Fruit fly (Drosophila melanogaster) whole organism, larva: ENCODE measurements around the gene CG4820.

Experiments
- noc ChIP-seq: fragments of 200-800 bp; sonication (Bioruptor generic); optimal IDR thresholded peaks from 3 replicates; lab custom pipeline; 2019; ENCODE audit warnings: missing biosample characterization, mild to moderate bottlenecking, missing genetic modification characterization, moderate library complexity

Gene CG4820

DNA sequence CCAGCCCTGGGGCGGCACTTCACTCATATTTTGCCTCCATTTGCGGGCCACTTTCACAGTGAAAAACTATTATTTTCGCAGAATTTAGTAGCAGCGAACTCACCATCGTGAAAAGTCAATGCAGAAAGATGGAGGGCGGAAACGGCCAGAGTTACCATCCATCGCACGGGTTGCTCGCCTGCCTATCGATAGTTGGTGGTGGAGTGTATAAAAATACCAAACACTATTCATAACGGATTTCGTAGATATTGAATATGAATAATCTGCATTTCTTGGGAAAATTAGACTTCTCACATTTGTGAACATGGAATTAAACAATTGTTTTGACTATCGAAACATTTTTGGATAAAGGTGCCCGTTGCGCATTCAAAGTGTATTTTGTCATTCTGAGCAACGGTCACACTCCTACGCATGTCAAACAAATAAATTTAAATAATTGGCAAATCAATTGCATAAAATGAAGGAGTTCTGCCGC lies at the start of gene CG4820, which contains the start of gene RpS25:
CG4820 (plus strand) TSS at position 380 of the 475 bp plus-strand sequence.
RpS25 (minus strand) TSS at position 132 of the 475 bp plus-strand sequence.
- TF ChIP-seq noc (tag; lab: Kevin White, UChicago): peak; percentile 69

DNA sequence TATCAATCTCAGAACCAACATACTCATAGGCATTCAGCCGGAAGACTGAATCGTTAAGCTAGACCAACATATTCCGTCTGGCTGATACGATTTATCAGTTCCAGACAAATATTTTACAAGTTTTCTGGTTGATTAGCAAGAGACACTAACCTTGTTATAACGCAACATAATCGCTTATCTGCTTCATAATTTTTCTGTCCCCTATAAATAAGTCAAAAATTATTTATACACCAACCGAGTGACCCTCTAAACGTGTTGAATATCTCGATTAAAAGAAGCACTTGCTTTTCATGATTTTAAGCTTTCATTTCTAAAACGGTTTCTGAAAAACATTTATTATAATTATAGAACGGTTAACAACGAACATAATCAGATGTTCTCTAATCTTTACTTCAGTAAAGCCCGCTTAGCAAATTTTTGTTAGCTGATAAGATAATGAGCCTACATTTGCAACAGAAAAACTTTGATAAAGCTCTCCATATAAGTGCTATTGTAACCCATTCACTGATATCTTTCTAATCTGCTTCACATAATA lies 48.3 kb upstream of the CG4820 start, which contains the start of gene Ugt35E2:
Ugt35E2 (minus strand) TSS at position 51 of the 535 bp plus-strand sequence.
- TF ChIP-seq noc (tag; lab: Kevin White, UChicago): no peak

DNA sequence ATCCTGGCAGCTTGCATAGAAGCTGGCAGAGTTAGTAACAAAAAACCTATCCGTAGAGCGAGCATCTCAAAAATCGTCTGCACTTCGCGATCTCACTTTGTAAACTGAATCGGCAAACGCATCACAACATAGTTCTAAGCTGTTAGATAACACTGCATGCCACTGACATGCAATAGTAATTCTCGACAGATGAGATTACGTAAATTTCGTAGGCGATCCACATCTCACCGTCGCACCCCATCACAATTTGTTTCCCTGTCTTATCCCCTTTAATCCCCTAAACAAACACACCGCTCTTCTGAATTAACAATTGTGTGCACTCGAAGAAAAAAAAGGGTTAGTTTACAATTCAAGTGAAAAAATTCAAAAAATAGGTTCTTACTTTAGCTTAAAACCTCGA lies 46.2 kb upstream of the CG4820 start, which contains the start of gene Ugt35B1:
Ugt35B1 (minus strand) TSS at position 101 of the 400 bp plus-strand sequence.
- TF ChIP-seq noc (tag; lab: Kevin White, UChicago): no peak

DNA sequence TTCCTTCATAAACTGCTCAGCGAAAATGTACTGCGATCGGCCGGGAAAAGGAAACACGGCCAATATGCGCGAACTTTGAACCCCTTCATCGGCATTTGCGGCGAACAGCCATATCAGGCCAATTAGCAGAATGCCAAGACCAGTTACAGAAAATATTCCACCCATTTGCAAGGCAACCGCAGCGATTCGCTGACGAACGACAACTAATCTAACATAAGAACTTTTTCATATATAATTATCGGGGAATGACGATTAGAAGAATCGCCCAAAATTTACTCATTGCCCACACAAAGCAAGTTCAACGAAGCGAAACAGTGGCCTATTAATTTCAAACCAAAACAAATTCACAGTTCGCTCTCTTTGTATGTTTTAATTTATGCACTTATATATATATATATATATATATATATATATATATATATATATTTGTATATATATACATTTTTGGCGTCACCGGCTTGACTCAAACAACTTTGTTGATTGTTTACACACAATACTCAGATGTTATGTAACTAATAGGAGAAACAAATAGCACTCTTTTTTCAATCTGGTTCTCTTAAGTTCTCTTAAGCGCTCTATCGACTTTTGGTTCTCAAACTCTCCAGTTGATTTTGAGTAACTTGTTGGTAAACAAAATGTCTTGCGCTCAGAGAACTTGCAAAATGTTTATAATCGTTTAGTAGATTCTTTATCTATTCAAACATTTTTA lies 43.7 kb upstream of the CG4820 start, which contains the start of gene Ugt35A1:
Ugt35A1 (minus strand) TSS at position 205 of the 709 bp plus-strand sequence.
- no peak for TF ChIP-seq noc (tag; lab: Kevin White, UChicago)

DNA sequence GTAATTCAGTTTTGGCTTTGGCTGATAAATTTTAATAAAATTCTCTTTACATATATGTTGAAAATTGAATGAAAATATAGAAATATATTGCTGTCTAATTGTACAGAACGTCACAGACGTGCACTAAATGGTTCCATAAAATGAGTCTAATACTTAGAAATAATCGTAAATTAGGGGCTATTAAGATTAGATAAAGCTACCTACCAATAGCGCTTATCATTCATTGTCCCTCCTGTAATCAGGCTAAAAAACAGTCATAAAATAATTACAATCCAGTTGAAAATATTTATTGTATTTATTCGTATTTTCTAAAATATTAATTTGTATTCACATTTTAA lies 43.2 kb upstream of the CG4820 start:
- peak; percentile 37 for TF ChIP-seq noc (tag; lab: Kevin White, UChicago)

DNA sequence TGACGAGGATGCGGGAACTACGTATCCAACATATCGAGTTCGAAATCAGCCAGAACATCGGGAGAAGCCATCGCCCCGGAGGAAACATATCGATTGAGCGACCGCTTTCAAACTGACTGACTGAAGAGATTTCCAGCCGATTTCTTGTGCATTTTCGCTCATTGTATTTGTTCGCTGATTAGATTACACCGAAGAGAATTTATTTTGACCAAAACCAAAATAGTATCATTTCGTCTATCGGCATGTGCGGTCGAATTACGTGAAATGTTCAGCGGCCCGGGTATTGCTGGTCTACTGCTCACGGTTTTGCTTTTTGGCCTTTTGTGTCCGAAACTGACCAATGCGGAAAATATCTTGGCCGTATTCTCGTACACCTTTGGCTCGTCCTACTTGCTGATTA lies 41.0 kb upstream of the CG4820 start, which contains the start of the genes Ugt304A1 and Ugt303A1:
Ugt304A1 (minus strand) TSS at position 101 of the 400 bp plus-strand sequence.
Ugt303A1 (plus strand) TSS at position 222 of the 400 bp plus-strand sequence.
- no peak for TF ChIP-seq noc (tag; lab: Kevin White, UChicago)

DNA sequence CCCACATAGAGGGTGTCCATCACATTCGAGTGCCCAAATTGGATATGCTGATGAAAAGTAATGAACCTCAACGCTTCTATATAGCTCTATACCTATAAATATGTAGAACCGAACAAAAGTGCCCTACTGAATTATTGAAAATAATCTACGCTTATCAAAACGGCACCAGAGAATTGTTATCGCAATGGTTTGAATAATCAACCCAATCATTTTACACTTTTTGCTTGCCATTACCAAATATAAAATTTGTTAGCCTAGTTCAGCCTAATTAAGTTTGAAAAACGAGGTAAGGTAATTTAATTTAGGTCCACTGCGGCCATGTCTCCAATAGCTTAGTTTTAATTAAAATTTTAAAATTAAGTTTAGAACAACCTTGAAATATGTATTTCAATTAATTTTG lies 40.6 kb upstream of the CG4820 start:
- TF ChIP-seq noc (tag; lab: Kevin White, UChicago): no peak

DNA sequence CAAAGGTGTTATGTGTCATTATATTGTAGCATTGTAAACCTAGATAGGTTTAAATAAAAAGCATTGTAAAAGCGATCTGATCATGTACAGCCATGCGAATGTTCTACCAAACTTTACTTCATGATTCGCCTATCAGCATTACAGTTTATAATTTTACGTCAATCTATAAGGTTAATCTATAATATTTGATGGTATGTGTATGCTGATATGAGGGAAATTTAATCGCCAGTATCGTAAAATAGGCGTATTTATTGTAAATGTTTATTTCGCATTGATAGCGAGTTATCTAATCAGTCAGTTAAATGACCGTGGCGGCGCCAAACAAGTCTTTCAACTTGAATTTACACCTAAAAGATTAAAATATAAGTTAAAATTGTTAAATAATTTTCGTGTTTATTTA lies 38.8 kb upstream of the CG4820 start:
- TF ChIP-seq noc (tag; lab: Kevin White, UChicago): no peak

DNA sequence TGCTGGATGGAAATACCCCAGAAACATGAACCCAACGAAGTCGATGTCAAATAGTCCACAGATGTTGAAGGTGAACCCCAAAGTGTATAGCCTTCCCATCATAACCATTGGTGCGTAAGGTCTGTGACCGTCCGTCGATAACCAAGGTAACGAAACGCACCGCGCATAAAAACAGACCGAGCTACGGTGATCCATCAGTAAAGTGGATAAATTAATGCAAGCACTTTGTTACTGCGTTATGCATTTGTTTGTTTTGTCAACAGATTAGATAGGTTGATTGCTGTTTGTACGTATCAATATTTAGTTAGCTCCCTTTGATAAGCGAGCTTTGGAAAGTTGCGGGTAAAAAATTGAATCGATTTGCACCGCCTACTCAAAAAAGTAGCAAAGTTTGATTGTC lies 38.0 kb upstream of the CG4820 start:
- no peak for TF ChIP-seq noc (tag; lab: Kevin White, UChicago)

DNA sequence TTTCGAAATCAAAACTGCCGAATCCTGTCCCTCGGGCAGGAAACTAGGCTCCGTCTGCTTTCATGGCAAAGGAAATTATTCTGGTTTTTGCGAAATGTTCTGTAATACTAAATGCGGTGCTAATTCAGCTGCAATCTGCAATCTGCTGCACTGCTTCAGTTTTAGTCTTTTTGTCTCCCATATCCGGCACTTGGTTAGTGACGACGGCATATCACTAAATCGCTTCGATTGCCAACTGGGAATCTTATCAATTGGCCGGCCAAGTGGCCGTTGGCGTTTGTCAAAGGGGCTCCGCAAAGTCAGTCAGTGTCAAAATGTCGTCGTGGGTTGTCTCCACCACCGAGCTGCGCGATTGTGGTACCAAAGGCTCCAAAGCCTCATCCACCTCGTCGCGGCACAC lies 20.5 kb upstream of the CG4820 start, which contains the start of gene CG18577:
CG18577 (plus strand) TSS at position 301 of the 400 bp plus-strand sequence.
- no peak for TF ChIP-seq noc (tag; lab: Kevin White, UChicago)

DNA sequence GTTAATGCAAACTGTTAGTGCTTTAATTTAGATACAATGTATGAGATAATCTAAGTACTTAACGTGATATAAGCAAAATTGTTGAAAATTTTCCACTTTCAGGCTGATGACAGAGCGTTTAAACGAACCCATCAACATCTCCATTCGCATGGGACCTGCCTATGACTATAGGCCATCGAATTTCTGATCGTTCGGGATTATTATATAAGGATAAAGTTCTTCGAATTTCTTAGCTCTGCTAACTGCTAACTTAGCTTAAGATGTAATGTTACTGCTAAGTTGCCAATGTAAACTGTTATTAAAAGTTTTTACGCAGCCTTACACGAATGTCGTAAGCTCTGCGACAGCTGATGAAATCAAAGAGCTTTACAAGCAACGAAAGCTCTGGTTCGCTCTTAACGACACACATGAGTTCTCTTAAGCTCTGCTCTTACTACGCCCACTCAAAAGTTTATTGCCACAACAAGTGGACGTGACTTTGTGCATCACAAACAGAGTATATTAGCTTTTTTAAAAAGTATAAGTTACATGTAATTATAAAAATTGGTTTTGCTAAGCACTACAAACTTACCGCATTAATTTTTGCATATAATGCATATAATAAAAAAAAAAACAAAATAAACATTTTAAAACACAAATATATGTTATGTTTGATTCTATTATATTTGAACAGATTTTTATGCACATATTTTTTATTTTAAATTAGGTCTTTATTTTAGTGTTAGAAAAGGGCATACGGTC lies 19.5 kb upstream of the CG4820 start:
- TF ChIP-seq noc (tag; lab: Kevin White, UChicago): peak; percentile 98

DNA sequence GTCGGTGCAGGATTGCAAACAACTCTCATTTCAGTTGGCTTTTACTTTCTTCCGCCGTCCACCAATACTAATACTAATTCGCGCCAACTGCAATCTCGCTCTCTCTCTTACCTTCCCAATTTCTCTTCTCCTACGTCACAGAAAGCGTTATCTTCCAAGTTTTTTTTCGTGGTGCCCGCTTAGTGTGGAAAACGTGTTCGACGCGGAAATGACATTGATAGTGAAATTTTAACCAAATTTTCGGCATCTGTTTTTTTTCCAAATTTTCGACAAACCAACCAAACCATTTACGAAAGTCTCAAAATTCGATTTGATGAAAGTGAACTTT lies 19.0 kb upstream of the CG4820 start, which contains the start of gene cu:
cu (plus strand) TSS at position 204 of the 328 bp plus-strand sequence.
- TF ChIP-seq noc (tag; lab: Kevin White, UChicago): no peak

DNA sequence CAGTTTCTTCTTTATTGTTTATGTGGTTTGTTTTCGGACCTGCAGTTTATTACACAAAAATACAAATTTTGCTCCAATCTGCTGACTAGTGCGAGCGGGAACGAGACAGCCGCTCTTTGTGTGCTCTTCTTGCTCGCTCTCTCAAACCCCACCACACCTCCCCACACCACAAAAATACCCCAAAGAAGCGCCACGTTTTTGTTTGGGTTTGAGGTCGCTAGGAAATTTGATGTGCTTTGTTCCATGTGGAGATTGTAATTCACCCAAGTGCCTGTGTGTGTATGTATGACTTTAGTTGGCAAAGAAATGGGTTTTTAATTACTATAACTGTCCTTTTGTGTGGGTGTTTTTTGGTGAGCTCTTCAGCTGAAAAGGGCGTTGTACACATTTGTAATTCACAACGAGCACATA lies 18.3 kb upstream of the CG4820 start:
- TF ChIP-seq noc (tag; lab: Kevin White, UChicago): peak; percentile 34

DNA sequence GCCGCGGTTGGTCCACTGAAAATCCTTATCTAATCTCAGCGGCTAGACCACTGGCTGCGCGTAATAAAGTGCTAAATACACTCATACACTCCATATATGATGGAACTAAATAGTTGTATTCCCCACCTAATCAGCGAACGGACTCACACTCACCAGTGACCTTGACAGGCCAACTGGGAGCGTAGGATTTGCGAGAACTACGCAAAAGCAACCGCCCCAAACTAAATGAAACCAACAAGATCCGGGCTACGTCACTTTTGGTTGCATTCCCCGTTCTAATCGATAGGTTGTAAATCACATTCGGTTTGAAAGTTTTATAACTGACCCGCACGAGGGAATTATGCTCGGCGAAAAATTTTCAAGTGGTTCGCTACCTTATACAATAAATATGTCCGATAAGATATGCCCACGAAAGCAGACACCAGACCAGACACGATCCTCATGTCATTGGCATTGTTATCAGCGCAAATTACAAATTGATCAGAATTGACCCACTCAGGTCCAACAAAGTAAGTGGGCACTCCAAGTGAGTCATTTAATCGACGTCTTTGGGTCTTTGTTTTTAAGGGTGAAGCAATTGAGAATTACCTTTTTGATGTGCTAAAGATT lies 17.0 kb upstream of the CG4820 start:
- TF ChIP-seq noc (tag; lab: Kevin White, UChicago): peak; percentile 71
